Worm (Caenorhabditis elegans): Measurements from ENCODE around the gene mlcd-1.

mlcd-1 gene

ce11 chrIII:4519410-4519809, 48.5 kb downstream of the mlcd-1 start:
- no peak for TF ChIP-seq unc-62 (GFP tag; optimal IDR thresholded peaks at IDR 0.05)

- no peak for TF ChIP-seq unc-62 (GFP tag; optimal IDR thresholded peaks at IDR 0.05)
These were observed 50.1 kb downstream of the mlcd-1 start for ce11 chrIII:4517781-4518180.
